Worm (Caenorhabditis elegans) whole organism, L2 larva: Measurements from ENCODE around the gene ZK938.10.

ENCODE experiments used
- elt-1 ChIP-seq: fragments of 150-350 bp; optimal IDR thresholded peaks from 2 replicates; lab custom pipeline; 2014; ENCODE audit warnings: missing biosample characterization, missing genetic modification characterization
- lin-13 ChIP-seq: fragments of 150-350 bp; optimal IDR thresholded peaks from 2 replicates; lab custom pipeline; 2014; ENCODE audit warnings: missing biosample characterization, missing genetic modification reagents, missing genetic modification characterization
- nhr-237 ChIP-seq: fragments of 150-350 bp; optimal IDR thresholded peaks from 2 replicates; lab custom pipeline; 2014; ENCODE audit warnings: missing biosample characterization, missing genetic modification characterization

DNA sequence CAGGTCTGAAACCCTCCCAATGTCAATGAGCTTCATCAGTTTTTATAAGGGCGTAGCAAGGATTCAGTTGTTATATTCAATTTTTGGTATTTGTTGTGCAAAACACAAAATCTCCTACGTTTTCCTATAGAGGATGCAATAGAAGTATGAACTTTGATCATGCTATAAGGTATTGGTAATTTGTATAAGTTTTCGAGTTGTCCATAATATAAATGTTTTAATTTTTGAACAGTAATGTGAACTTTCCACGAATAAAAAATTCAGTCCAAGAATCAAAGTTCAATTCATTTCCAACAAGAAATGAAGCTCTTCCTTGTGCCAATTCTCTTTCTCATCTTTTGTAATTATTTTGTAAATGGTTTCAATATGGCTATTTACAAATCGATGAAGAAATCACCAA lies 19.8 kb downstream of the ZK938.10 start, which contains the start of gene ZK938.12:
- TF ChIP-seq nhr-237, result no peak
- TF ChIP-seq lin-13 (GFP tag; lab: Kevin White, UChicago), result no peak
- TF ChIP-seq elt-1 (tag; lab: Kevin White, UChicago), result no peak
